Fruit fly (Drosophila melanogaster) whole organism, embryonic: ENCODE data around the gene Cpr73D.

Experiments
- CG10274 ChIP-seq: fragments of 200-800 bp; sonication (Bioruptor generic); optimal IDR thresholded peaks from 3 replicates; lab custom pipeline; 2017; ENCODE audit warnings: missing biosample characterization, mild to moderate bottlenecking, missing genetic modification characterization
- CG17802 ChIP-seq: fragments of 200-800 bp; sonication (Bioruptor generic); optimal IDR thresholded peaks from 2 replicates; lab custom pipeline; 2018; ENCODE audit warnings: missing biosample characterization, mild to moderate bottlenecking, missing genetic modification characterization, moderate library complexity
- mld ChIP-seq: fragments of 200-800 bp; sonication (Bioruptor generic); IDR thresholded peaks from 3 replicates; pipeline ENCODE4 v1.3.6; 2022; ENCODE audit warnings: missing biosample characterization, missing genetic modification characterization; ENCODE audit not compliant: partially characterized antibody
- zfh1 ChIP-seq: fragments of 200-800 bp; sonication (Bioruptor generic); IDR thresholded peaks from 3 replicates; pipeline ENCODE4 v1.3.6; 2022; ENCODE audit warnings: missing biosample characterization, missing genetic modification characterization

dm6 chr3L:16941319-16941718, 16.2 kb downstream of the Cpr73D start:
- TF ChIP-seq CG17802 (tag; lab: Kevin White, UChicago) (no peak), zfh1 (GFP tag; lab: Robert Waterston, UW) (no peak), CG10274 (GFP tag; lab: Kevin White, UChicago) (no peak), mld (GFP tag; lab: Robert Waterston, UW) (no peak)
